Worm (Caenorhabditis elegans): ENCODE measurements around the gene spsb-2.

Gene spsb-2

DNA sequence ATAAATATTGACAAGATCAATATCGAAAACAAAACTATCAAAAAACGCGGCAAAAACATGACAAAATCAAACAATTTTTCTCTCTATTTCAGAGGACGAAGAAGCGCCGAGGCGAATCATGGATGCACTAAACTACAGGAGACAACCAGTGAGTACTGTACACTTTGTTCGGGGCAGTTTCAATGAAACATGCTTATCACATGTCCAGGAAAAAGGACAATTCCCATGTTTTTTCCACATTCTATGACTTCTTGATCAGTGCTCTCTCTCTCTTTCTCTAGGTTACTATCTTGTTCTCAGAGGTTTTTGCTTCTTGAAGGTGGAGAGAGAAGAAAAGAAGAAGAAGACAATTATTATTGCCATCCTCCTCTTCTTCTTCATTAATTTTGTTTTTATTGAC lies 32.6 kb upstream of the spsb-2 start:
- TF ChIP-seq pes-1 (GFP tag; IDR thresholded peaks at IDR 0.05) (no peak), ceh-13 (GFP tag; optimal IDR thresholded peaks at IDR 0.05) (no peak)

DNA sequence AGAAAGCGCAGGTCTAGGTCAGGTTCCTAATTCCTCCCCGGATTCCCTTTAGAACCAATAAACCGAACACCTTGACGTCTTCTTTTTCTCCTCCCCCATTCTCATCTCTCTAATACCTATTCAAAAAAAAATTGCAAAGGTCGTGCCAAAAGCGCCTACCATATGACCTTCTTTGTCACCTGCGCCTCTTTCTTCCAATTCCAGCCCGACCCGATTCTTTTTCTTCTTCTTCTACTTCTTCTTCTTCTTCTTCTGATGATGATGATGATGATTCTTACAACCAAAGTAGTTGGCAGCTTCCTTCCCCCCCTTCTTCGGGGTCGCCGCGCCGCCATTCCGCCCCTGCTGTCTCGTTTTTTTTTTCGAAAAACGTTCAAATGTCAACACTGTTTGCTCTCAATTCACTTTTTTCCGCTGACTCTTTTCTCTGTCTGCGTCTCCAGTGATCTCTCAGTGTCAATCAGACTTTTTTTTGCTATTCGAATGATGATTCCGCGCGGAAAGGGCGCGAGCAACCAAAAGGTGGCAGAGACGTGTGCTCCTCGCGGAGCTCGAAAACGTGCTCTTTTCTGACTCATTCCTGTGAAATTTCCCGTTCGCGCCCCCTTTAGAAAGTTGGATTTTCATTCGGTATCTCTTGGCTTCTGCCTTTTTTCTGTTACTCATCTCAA lies 26.6 kb upstream of the spsb-2 start:
- TF ChIP-seq pes-1 (GFP tag; IDR thresholded peaks at IDR 0.05), result no peak
- TF ChIP-seq F13C5.2 (tag; optimal IDR thresholded peaks at IDR 0.05), result no peak
- no peak for TF ChIP-seq sea-1 (GFP tag; conservative IDR thresholded peaks at IDR 0.05)
- TF ChIP-seq tbx-11 (GFP tag; IDR thresholded peaks at IDR 0.05), result no peak
- no peak for TF ChIP-seq ets-7 (tag; optimal IDR thresholded peaks at IDR 0.05)
- TF ChIP-seq hnd-1 (tag; optimal IDR thresholded peaks at IDR 0.05), result no peak
- no peak for TF ChIP-seq tbx-37 (GFP tag; conservative IDR thresholded peaks at IDR 0.05)
- no peak for TF ChIP-seq hmg-4 (GFP tag; optimal IDR thresholded peaks at IDR 0.05)

DNA sequence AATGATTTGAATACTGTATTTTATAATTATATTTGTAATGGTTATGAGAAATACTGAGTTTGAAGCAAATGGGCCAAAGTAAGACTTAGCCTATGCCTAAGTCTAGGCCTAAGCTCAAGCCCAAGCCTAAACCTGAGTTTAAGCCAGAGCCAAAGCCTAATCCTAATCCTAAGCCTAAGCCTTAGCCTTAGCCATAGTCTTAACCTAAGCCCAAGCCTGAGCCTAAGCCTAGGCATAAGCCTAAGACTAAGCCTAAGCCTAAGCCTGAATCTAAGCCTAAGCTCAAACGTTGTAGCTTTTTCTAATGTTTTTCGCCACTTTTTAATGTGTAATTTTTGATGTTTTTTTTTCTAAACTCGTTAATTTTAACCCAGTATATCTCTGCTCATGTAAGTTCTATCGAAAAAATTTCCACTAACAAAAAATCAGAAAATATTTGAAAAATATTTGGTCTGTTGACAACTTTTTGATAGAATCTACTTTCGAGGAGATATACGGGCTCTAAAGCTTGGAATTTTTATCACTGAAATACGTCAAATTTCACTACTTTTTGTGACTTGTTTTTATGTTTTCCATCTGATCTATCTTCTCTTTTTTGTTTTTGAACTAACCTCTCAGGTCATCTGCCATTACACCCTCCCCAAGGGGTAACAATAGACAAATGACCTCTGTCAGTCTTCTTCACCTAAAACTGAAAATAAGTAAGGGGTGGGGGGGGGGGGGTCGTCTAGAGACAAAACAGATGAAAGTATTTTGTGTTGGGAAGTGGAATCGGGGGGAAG lies 25.9 kb upstream of the spsb-2 start:
- TF ChIP-seq B0310.2 (tag; optimal IDR thresholded peaks at IDR 0.05), result no peak
- peak; percentile 61 for TF ChIP-seq ceh-36 (tag; optimal IDR thresholded peaks at IDR 0.05)

DNA sequence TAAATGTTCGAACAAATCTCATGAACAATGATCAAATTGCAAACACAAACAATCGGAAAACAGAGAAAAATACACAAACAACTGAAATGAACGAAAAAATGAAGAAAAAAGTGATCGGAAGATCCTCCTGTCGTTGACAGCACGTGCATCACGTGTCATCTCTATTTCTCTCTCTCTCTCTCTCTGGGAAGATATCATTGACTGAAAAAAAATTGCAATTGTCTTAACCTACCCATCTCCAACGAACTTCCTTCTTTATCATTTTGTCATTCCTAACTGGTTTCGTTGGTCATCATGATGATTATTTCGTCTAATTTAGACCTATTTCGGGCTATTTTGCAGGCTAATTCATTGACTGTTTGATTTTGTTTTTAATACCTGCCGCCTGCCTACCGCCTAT lies 24.8 kb upstream of the spsb-2 start:
- TF ChIP-seq hmg-4 (GFP tag; optimal IDR thresholded peaks at IDR 0.05) (no peak), tra-4 (tag; optimal IDR thresholded peaks at IDR 0.05) (no peak), scrt-1 (GFP tag; IDR thresholded peaks at IDR 0.05) (no peak), flt-1 (GFP tag; IDR thresholded peaks at IDR 0.05) (no peak), ama-1 (optimal IDR thresholded peaks at IDR 0.05) (no peak), hnd-1 (tag; optimal IDR thresholded peaks at IDR 0.05) (no peak), ets-7 (tag; optimal IDR thresholded peaks at IDR 0.05) (no peak), B0310.2 (tag; optimal IDR thresholded peaks at IDR 0.05) (no peak), tbx-37 (GFP tag; conservative IDR thresholded peaks at IDR 0.05) (no peak), sea-1 (GFP tag; conservative IDR thresholded peaks at IDR 0.05) (no peak), pes-1 (GFP tag; IDR thresholded peaks at IDR 0.05) (no peak)

DNA sequence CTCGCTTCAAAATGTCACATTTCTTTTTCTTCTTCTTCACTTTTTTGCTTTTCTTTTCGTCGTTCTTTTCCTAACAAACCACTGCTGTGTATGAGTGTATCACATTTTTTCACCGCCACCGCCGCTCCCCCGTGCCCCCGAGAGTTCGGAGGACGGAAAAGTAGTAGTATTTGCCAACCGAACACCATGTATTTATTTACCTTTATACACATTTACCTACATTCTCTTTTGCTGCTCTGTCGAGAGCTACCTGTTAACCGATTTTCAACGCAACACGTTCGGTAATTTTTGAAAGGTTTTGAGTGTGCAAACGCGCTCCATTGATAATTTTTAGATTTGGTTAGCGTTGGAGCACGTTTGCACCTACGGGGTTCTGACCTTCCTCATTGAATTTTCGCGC lies 23.9 kb upstream of the spsb-2 start:
- TF ChIP-seq hmbx-1 (tag; optimal IDR thresholded peaks at IDR 0.05), result no peak
- TF ChIP-seq ama-1 (optimal IDR thresholded peaks at IDR 0.05), result no peak
- TF ChIP-seq hnd-1 (tag; optimal IDR thresholded peaks at IDR 0.05), result no peak
- TF ChIP-seq tbx-37 (GFP tag; conservative IDR thresholded peaks at IDR 0.05), result no peak
- TF ChIP-seq ceh-13 (GFP tag; optimal IDR thresholded peaks at IDR 0.05), result no peak
- TF ChIP-seq tra-4 (tag; optimal IDR thresholded peaks at IDR 0.05), result no peak
- no peak for TF ChIP-seq flt-1 (GFP tag; IDR thresholded peaks at IDR 0.05)
- TF ChIP-seq aly-1 (tag; optimal IDR thresholded peaks at IDR 0.05), result no peak
- TF ChIP-seq F13C5.2 (tag; optimal IDR thresholded peaks at IDR 0.05), result no peak
- no peak for TF ChIP-seq ceh-36 (tag; optimal IDR thresholded peaks at IDR 0.05)
- TF ChIP-seq ets-7 (tag; optimal IDR thresholded peaks at IDR 0.05), result no peak
- TF ChIP-seq tbx-11 (GFP tag; IDR thresholded peaks at IDR 0.05), result no peak
- TF ChIP-seq B0310.2 (tag; optimal IDR thresholded peaks at IDR 0.05), result no peak
- TF ChIP-seq sea-1 (GFP tag; conservative IDR thresholded peaks at IDR 0.05), result no peak
- no peak for TF ChIP-seq pes-1 (GFP tag; IDR thresholded peaks at IDR 0.05)
- TF ChIP-seq hmg-4 (GFP tag; optimal IDR thresholded peaks at IDR 0.05), result no peak
- TF ChIP-seq scrt-1 (GFP tag; IDR thresholded peaks at IDR 0.05), result no peak

DNA sequence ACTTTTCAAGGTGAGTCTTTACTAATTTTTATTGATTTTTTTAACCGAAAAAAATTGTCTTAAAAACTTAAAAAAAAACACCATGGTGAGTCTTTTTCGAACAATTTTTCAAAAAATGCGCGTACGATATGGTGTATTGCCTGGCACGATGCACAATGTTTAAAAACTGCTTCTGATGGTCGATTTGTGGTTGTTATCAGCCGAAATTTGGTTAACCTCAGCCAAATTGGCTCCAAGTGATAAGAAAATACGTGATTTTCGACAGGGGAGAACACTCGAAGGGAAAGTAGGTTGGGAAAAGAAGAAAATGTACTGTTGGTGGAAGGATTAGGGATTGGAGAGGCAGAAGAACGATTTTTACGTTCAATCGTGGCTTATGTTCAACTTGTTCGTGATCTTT lies 22.6 kb upstream of the spsb-2 start:
- TF ChIP-seq hmbx-1 (tag; optimal IDR thresholded peaks at IDR 0.05) (no peak), F13C5.2 (tag; optimal IDR thresholded peaks at IDR 0.05) (no peak), tbx-11 (GFP tag; IDR thresholded peaks at IDR 0.05) (no peak), ama-1 (optimal IDR thresholded peaks at IDR 0.05) (no peak), B0310.2 (tag; optimal IDR thresholded peaks at IDR 0.05) (no peak), scrt-1 (GFP tag; IDR thresholded peaks at IDR 0.05) (no peak), ceh-36 (tag; optimal IDR thresholded peaks at IDR 0.05) (no peak), ets-7 (tag; optimal IDR thresholded peaks at IDR 0.05) (no peak), pes-1 (GFP tag; IDR thresholded peaks at IDR 0.05) (no peak), tra-4 (tag; optimal IDR thresholded peaks at IDR 0.05) (no peak), hmg-4 (GFP tag; optimal IDR thresholded peaks at IDR 0.05) (no peak), ceh-13 (GFP tag; optimal IDR thresholded peaks at IDR 0.05) (no peak), hnd-1 (tag; optimal IDR thresholded peaks at IDR 0.05) (no peak)

DNA sequence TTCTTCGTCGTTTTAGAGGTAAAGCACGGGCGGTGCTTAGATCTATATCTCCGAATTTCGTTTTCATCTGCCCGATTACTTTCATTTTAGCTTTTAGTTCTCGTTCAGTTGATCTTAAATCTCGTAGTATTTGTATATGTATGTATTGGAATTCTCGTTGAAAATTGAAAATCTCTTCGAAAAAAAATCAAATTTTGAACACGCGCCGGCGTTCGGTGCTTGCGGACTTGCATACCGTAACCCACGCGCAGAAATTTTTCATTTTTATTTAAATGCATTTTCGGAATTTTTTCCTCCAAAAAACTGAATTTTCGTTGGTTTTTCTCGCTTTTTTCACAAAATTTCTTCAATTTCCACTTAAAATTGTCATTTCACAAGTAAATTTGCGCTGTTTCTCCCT lies 22.0 kb upstream of the spsb-2 start:
- TF ChIP-seq ceh-13 (GFP tag; optimal IDR thresholded peaks at IDR 0.05) (no peak), tbx-11 (GFP tag; IDR thresholded peaks at IDR 0.05) (no peak), hnd-1 (tag; optimal IDR thresholded peaks at IDR 0.05) (no peak)

DNA sequence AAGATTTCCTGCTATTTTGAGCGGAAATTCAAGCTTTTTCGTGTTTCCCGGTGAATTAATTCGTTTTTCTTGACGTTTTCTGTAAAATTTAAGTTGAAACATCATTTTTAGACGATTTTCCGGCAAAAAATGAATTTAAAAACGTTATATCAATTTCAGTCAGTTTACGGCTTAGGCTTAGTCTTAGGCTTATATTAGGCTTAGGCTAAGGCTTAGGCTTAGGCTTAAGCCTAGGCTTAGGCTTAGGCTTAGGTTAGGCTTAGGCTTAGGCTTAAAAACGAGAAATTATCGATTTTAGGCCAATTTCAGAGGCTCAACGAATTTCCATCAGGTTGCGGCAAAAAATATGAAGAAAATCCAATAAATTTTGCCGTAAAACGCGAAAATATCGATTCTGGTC lies 21.3 kb upstream of the spsb-2 start:
- TF ChIP-seq B0310.2 (tag; optimal IDR thresholded peaks at IDR 0.05) (no peak), scrt-1 (GFP tag; IDR thresholded peaks at IDR 0.05) (no peak), ceh-36 (tag; optimal IDR thresholded peaks at IDR 0.05) (peak; percentile 73)

DNA sequence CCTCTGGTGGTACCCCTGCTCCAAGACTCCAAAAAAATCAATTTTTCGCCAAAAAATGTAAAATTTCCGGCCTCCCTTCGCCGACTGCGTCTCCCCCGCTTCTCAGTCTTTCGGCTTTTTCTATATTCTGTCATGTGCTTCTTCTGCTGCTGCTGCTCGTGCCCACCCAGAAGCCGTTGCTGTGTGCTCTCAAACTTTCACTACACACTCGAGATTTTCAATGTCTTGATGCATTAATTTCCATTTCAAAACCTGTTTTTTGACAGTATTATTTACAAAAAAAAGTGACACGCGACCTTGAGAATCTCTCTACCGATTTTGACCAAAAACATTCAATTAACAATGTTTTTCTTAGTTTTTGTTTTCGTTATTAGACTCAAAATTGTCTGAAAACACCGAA lies 20.8 kb upstream of the spsb-2 start:
- TF ChIP-seq scrt-1 (GFP tag; IDR thresholded peaks at IDR 0.05), result no peak
- no peak for TF ChIP-seq flt-1 (GFP tag; IDR thresholded peaks at IDR 0.05)
- no peak for TF ChIP-seq sea-1 (GFP tag; conservative IDR thresholded peaks at IDR 0.05)
- no peak for TF ChIP-seq ets-7 (tag; optimal IDR thresholded peaks at IDR 0.05)
- TF ChIP-seq hmg-4 (GFP tag; optimal IDR thresholded peaks at IDR 0.05), result no peak
- no peak for TF ChIP-seq hnd-1 (tag; optimal IDR thresholded peaks at IDR 0.05)
- TF ChIP-seq hmbx-1 (tag; optimal IDR thresholded peaks at IDR 0.05), result no peak
- no peak for TF ChIP-seq aly-1 (tag; optimal IDR thresholded peaks at IDR 0.05)
- no peak for TF ChIP-seq B0310.2 (tag; optimal IDR thresholded peaks at IDR 0.05)
- TF ChIP-seq ceh-13 (GFP tag; optimal IDR thresholded peaks at IDR 0.05), result no peak
- TF ChIP-seq tra-4 (tag; optimal IDR thresholded peaks at IDR 0.05), result no peak
- no peak for TF ChIP-seq pes-1 (GFP tag; IDR thresholded peaks at IDR 0.05)
- TF ChIP-seq F13C5.2 (tag; optimal IDR thresholded peaks at IDR 0.05), result no peak
- TF ChIP-seq tbx-37 (GFP tag; conservative IDR thresholded peaks at IDR 0.05), result no peak
- no peak for TF ChIP-seq tbx-11 (GFP tag; IDR thresholded peaks at IDR 0.05)
